Worm (Caenorhabditis elegans): ENCODE data around the gene glf-1.

The glf-1 gene

DNA sequence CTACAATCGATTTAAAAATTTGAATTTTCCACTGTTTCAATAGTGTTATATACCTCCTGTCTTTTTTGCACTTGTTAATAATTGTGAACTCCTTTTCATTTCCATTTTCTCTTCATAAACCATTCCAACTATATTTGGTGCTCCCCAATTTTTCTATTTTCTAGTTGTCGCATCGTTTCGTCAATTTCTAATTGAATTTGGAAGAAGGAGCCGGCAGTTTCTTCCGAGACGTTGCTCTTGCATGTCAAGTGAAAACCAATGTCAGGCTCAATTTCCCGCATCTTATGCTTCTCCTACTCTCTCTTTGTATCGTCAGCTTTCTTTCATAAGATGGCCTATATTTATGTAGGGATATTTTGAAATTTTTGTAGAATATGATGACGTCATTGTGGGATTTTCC, 42.2 kb downstream of the glf-1 start:
- TF ChIP-seq ceh-58 (GFP tag; IDR thresholded peaks at IDR 0.05) (no peak), hsf-1 (GFP tag; IDR thresholded peaks at IDR 0.05) (no peak), egl-18 (GFP tag; IDR thresholded peaks at IDR 0.05) (no peak), attf-3 (GFP tag; conservative IDR thresholded peaks at IDR 0.05) (no peak), rec-8 (tag; optimal IDR thresholded peaks at IDR 0.05) (no peak), Y95B8A.8 (GFP tag; IDR thresholded peaks at IDR 0.05) (no peak), B0336.3 (GFP tag; IDR thresholded peaks at IDR 0.05) (no peak), ztf-18 (tag; optimal IDR thresholded peaks at IDR 0.05) (no peak), mel-28 (tag; optimal IDR thresholded peaks at IDR 0.05; ENCODE audit: borderline replicate concordance) (no peak)

DNA sequence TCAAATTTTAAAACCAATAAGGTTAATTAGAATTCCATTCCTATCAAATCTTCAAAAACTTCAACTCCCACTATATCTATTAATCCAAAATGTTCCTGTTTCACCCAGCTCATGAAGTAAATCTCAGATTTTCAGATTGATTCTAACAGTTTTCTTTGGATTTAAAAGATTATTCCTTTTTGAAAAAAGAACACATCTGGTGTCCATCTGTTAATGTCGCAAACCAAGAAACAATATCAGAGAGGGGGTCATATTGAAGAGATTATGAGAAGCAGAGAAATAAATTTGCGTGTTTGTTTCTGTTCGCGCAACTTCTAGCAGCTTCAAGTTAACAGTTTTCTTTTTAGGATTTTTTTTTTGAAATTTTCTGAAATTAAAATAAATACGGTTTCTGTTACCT, 43.3 kb downstream of the glf-1 start:
- TF ChIP-seq tbp1 (GFP tag; optimal IDR thresholded peaks at IDR 0.05) (no peak), fkh-3 (tag; optimal IDR thresholded peaks at IDR 0.05) (no peak), mel-28 (tag; optimal IDR thresholded peaks at IDR 0.05; ENCODE audit: borderline replicate concordance) (no peak), dox-1 (GFP tag; IDR thresholded peaks at IDR 0.05) (no peak), rcor-1 (GFP tag; IDR thresholded peaks at IDR 0.05) (no peak), ceh-58 (GFP tag; IDR thresholded peaks at IDR 0.05) (no peak), ets-4 (GFP tag; optimal IDR thresholded peaks at IDR 0.05) (no peak), attf-5 (GFP tag; optimal IDR thresholded peaks at IDR 0.05) (no peak), ztf-22 (GFP tag; optimal IDR thresholded peaks at IDR 0.05) (no peak), lin-40 (tag; optimal IDR thresholded peaks at IDR 0.05) (no peak), sdz-38 (tag; optimal IDR thresholded peaks at IDR 0.05) (no peak), let-607 (tag; optimal IDR thresholded peaks at IDR 0.05) (no peak), tbx-9 (tag; optimal IDR thresholded peaks at IDR 0.05; ENCODE audit: borderline replicate concordance) (no peak), tlf-1 (GFP tag; optimal IDR thresholded peaks at IDR 0.05) (no peak), C17E4.6 (GFP tag; IDR thresholded peaks at IDR 0.05) (no peak), akir-1 (GFP tag; optimal IDR thresholded peaks at IDR 0.05) (no peak), attf-3 (GFP tag; conservative IDR thresholded peaks at IDR 0.05) (no peak), let-526 (GFP tag; IDR thresholded peaks at IDR 0.05) (no peak), K11D2.4 (GFP tag; IDR thresholded peaks at IDR 0.05) (no peak)

DNA sequence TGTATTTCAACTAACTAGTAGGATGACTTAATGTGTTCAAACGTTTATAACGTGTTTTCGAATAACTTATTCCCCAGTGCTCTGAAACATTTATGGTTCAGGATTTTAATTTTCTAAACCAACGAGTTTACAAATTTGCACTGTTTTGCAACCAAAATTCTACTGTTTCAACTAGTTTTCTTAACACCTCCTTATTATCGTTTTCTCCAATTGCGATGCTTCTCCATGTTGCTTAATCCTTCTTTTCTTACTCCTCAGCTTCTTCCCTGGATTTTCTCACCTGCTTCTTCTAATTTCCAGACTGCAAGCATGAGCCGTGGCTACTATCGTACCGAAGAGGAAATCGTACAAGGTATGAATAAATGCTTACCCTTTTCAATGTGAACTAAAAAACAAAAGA, 44.7 kb downstream of the glf-1 start, which contains the start of gene lin-33:
Gene lin-33, plus strand, starts transcription at position 301 of the 400 bp plus-strand sequence.
- TF ChIP-seq snpc-3.4 (tag; optimal IDR thresholded peaks at IDR 0.05) (no peak), rpc-1 (optimal IDR thresholded peaks at IDR 0.05) (no peak), rpc-1 (tag; optimal IDR thresholded peaks at IDR 0.05) (no peak), unc-62 (GFP tag; optimal IDR thresholded peaks at IDR 0.05) (no peak), sea-2 (GFP tag; IDR thresholded peaks at IDR 0.05) (no peak), lin-26 (GFP tag; IDR thresholded peaks at IDR 0.05) (no peak), hmg-1.2 (GFP tag; IDR thresholded peaks at IDR 0.05) (no peak), rec-8 (tag; optimal IDR thresholded peaks at IDR 0.05) (no peak), ztf-6 (GFP tag; IDR thresholded peaks at IDR 0.05) (no peak), ccch-3 (GFP tag; optimal IDR thresholded peaks at IDR 0.05) (no peak), sptf-2 (GFP tag; optimal IDR thresholded peaks at IDR 0.05) (no peak), athp-1 (tag; optimal IDR thresholded peaks at IDR 0.05) (no peak), B0261.1 (tag; optimal IDR thresholded peaks at IDR 0.05) (no peak), nhr-80 (tag; optimal IDR thresholded peaks at IDR 0.05) (no peak)
